Worm (Caenorhabditis elegans) whole organism, L4 larva: Measurements from ENCODE around the gene srw-72.
A peak's percentile ranks its signal among the peaks of the same experiment; 100 is the strongest.

Source experiments
- F44E2.7 ChIP-seq: fragments of 200-800 bp; sonication (Bioruptor generic); IDR thresholded peaks from 2 replicates; pipeline ENCODE4 v2.1.2; 2022; ENCODE audit warnings: missing genetic modification characterization, missing compliant biosample characterization
- F49E8.2 ChIP-seq: sonication (generic microtip); optimal IDR thresholded peaks from 2 replicates; lab custom pipeline; 2016; ENCODE audit warnings: missing compliant biosample characterization, mild to moderate bottlenecking, missing genetic modification characterization, borderline replicate concordance
- lim-7 ChIP-seq: fragments of 200-800 bp; sonication (Bioruptor generic); IDR thresholded peaks from 2 replicates; pipeline ENCODE4 v1.3.6; 2022; ENCODE audit warnings: missing genetic modification characterization, missing compliant biosample characterization
- vab-7 ChIP-seq: fragments of 200-800 bp; sonication (Bioruptor generic); IDR thresholded peaks from 2 replicates; pipeline ENCODE4 v1.3.6; 2022; ENCODE audit warnings: missing genetic modification reagents, missing genetic modification characterization, missing compliant biosample characterization

The srw-72 gene

ce11 chrV:17513831-17514230, 47.0 kb downstream of the srw-72 start:
- TF ChIP-seq vab-7 (GFP tag; lab: Robert Waterston, UW) (0 out of 2 replicates have a peak, but pooled peaks have one; percentile 26), F44E2.7 (GFP tag; lab: Robert Waterston, UW) (no peak), F49E8.2 (tag; lab: Kevin White, UChicago) (no peak), lim-7 (peak; percentile 28; the same call in 1 of the 2 replicates)
